Worm (Caenorhabditis elegans): ENCODE measurements around the gene vab-3.
A peak's percentile ranks its signal among the peaks of the same experiment; 100 is the strongest.

vab-3 gene

DNA sequence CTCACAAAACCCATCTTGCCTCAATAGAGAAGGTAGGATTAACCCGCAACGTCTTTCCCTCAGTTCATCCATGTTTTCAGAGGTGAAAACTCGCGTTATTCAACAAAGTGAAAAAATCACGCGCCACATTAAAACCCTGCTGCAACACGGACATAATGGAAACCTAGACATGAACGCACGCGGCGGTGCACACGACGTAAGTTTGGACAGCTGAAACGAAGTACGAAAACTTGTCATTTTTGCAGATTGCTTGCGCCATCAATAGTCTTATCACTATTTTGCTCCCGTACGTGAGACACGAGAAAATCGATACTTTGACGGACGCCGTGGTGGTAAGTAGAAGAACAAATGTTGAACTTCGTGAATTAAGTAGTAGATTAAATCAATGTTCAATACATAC lies 27.7 kb downstream of the vab-3 start:
- TF ChIP-seq hlh-26 (GFP tag; conservative IDR thresholded peaks at IDR 0.05) (no peak), unc-62 (GFP tag; optimal IDR thresholded peaks at IDR 0.05) (no peak), xnd-1 (tag; optimal IDR thresholded peaks at IDR 0.05) (no peak), C06A6.2 (GFP tag; conservative IDR thresholded peaks at IDR 0.05) (no peak), dox-1 (GFP tag; IDR thresholded peaks at IDR 0.05) (0 out of 2 replicates have a peak, but pooled peaks have one; percentile 58), cebp-1 (GFP tag; IDR thresholded peaks at IDR 0.05) (no peak), cebp-1 (tag; optimal IDR thresholded peaks at IDR 0.05) (peak; percentile 0), snpc-4 (GFP tag; optimal IDR thresholded peaks at IDR 0.05) (no peak), snpc-4 (tag; optimal IDR thresholded peaks at IDR 0.05) (no peak), nhr-80 (tag; optimal IDR thresholded peaks at IDR 0.05) (peak; percentile 83), F52B5.7 (tag; optimal IDR thresholded peaks at IDR 0.05) (no peak), Y53G8AR.9 (GFP tag; conservative IDR thresholded peaks at IDR 0.05) (no peak), F55B11.4 (tag; optimal IDR thresholded peaks at IDR 0.05; ENCODE audit: borderline replicate concordance, insufficient read depth) (no peak), repo-1 (tag; optimal IDR thresholded peaks at IDR 0.05) (no peak), ZK185.1 (tag; optimal IDR thresholded peaks at IDR 0.05; ENCODE audit: poor library complexity, severe bottlenecking) (no peak)

DNA sequence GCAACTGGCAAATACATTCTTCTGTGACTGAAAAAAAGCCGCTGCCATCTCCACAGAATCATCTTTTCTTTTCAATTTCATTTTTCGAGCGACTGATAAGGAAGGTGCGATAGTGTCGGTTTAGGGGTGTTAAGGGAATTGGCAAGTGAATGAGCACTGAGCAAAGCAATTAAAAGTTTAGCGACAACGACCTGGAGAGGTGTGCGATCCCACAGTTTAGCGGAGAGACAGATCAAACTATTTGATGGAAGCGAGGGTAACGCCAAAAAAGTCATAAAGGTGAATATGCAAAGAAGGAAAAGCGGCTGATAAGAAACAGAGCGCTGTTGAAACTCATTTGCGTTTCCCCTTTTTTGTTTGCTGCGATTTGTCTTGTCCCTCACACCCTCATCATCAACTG lies 29.3 kb downstream of the vab-3 start, which contains the start of the genes F14F3.5 and slcf-1:
TSS of gene F14F3.5 (minus strand) at position 234 of the 400 bp plus-strand sequence.
TSS of gene slcf-1 (plus strand) at position 302 of the 400 bp plus-strand sequence.
- TF ChIP-seq efl-1 (GFP tag; optimal IDR thresholded peaks at IDR 0.05) = no peak
- TF ChIP-seq ets-4 (GFP tag; optimal IDR thresholded peaks at IDR 0.05) = no peak
- TF ChIP-seq dox-1 (GFP tag; IDR thresholded peaks at IDR 0.05) = peak; percentile 46; the same call in 1 of the 2 replicates
- peak; percentile 88 for TF ChIP-seq nhr-80 (tag; optimal IDR thresholded peaks at IDR 0.05)

DNA sequence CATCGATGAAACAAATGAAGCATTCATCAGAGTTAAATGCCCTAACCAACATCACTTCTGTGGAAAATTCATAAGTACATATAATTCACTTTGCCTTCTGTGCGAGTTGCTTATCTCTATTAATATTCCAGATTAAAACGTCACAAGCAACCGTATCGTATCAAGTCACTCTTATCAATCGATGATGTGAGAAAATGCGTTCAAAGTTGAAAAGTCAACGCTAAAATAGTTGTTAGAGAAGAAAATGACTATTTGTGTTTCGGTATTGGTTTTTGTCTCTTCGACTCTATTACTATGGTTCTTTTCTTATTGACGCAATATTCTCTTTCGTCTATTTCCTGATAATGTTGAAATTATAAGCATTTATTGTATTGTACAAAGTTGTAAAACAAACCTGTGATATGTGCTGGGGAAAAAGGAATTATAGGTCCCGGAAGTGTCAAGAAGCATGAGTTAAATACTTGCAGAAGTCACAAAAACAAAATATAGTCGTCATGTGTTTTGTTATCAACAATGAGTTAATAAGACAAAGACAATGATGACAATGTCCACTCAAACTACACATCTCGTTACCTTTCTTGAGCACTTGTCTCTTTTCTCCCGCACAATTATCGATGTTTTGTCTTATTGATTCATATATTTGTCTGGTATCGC lies 32.6 kb downstream of the vab-3 start:
- no peak for TF ChIP-seq ekl-4 (GFP tag; IDR thresholded peaks at IDR 0.05)
- TF ChIP-seq athp-1 (tag; optimal IDR thresholded peaks at IDR 0.05) = no peak
- no peak for TF ChIP-seq ceh-27 (GFP tag; optimal IDR thresholded peaks at IDR 0.05)
- no peak for TF ChIP-seq F33H1.4 (GFP tag; IDR thresholded peaks at IDR 0.05)
- peak; percentile 53 for TF ChIP-seq nhr-80 (tag; optimal IDR thresholded peaks at IDR 0.05)
- TF ChIP-seq nhr-27 (tag; optimal IDR thresholded peaks at IDR 0.05) = no peak
- no peak for TF ChIP-seq K11D2.4 (GFP tag; IDR thresholded peaks at IDR 0.05)
- peak; percentile 35 for TF ChIP-seq unc-62 (GFP tag; optimal IDR thresholded peaks at IDR 0.05)
- TF ChIP-seq mel-28 (tag; optimal IDR thresholded peaks at IDR 0.05; ENCODE audit: borderline replicate concordance) = no peak
- TF ChIP-seq snpc-4 (GFP tag; optimal IDR thresholded peaks at IDR 0.05) = no peak
- no peak for TF ChIP-seq snpc-4 (tag; optimal IDR thresholded peaks at IDR 0.05)
- TF ChIP-seq ZK185.1 (tag; optimal IDR thresholded peaks at IDR 0.05; ENCODE audit: poor library complexity, severe bottlenecking) = peak; percentile 1
- TF ChIP-seq cebp-1 (GFP tag; IDR thresholded peaks at IDR 0.05) = no peak
- TF ChIP-seq cebp-1 (tag; optimal IDR thresholded peaks at IDR 0.05) = peak; percentile 16

DNA sequence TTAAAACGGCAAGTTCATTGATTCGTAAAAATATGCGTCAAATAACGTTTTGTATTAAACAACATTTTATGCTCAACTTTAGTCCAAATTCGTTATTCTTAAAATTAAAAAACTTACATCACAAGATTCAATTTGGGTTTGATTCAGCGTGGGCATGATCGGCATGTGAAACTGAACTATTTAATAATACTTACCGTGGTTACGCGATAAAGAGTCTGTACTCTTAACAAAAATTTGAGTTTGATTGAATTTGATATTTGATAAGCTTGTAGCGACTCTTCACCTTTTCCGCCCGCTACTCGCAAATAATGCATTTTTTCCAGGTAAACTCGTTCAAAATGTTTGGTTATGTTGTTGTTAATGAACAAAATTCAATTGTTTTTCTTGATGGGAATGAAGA lies 33.8 kb downstream of the vab-3 start, which contains the start of gene glo-3:
TSS of gene glo-3 (plus strand) at position 253 of the 400 bp plus-strand sequence.
- peak; percentile 47 for TF ChIP-seq nhr-80 (tag; optimal IDR thresholded peaks at IDR 0.05)
- no peak for TF ChIP-seq snpc-1.1 (tag; optimal IDR thresholded peaks at IDR 0.05; ENCODE audit: insufficient read depth)

DNA sequence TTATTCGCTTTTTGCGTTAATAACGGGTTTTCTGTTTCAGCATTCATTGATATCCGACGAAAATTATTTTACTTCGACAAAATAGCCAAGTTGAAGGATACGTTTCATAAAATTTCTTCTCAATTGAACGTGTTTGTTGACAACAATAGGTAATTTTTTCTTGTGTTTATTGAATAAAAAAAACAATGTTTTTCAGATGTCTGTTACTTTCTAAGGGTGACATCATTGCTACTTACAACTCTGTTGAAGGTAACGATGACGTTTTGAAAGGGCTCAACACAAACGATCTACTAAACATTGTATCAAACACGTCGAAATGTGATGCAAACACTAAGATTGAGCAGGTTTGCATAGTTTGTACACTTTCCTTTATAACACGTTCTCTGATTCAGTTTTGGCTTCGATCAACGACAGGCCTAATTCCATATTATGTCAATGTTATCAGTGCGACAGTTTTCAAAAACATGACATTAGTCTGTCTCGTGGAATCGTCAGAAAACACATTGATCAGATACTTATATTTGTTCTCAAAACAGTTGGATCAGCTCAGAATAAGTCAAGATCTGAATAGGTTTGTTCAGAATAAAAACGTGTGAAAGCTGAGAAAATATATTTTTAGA lies 35.0 kb downstream of the vab-3 start:
- peak; percentile 62 for TF ChIP-seq nhr-80 (tag; optimal IDR thresholded peaks at IDR 0.05)
- TF ChIP-seq egl-44 (GFP tag; IDR thresholded peaks at IDR 0.05) = no peak

DNA sequence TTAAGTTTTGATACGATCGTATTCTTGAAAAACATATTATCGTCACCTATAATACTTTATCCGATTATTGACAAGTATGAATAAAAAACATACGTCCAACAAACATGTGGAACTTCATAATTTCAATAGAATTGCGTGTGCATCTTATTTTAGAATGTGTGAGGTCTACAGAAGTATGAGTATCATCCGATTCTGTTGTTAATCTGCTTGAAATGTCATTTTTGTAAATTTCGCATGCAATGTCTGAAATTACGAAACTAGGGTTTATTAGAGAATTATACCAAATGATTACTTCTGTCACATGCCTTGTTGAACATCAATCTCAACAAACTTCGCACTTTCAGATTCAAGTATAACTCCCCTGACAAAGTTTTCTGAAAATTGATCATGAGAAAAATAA lies 42.1 kb downstream of the vab-3 start:
- TF ChIP-seq hmg-20 (GFP tag; IDR thresholded peaks at IDR 0.05) = no peak
- TF ChIP-seq B0336.3 (GFP tag; IDR thresholded peaks at IDR 0.05) = no peak
- no peak for TF ChIP-seq C06A6.2 (GFP tag; conservative IDR thresholded peaks at IDR 0.05)
- TF ChIP-seq cebp-2 (GFP tag; IDR thresholded peaks at IDR 0.05) = no peak
- TF ChIP-seq gei-17 (GFP tag; optimal IDR thresholded peaks at IDR 0.05) = no peak
- TF ChIP-seq ceh-58 (GFP tag; IDR thresholded peaks at IDR 0.05) = no peak
- no peak for TF ChIP-seq nhr-90 (tag; optimal IDR thresholded peaks at IDR 0.05)
- no peak for TF ChIP-seq K12H6.12 (tag; optimal IDR thresholded peaks at IDR 0.05)
- TF ChIP-seq mes-4 (tag; optimal IDR thresholded peaks at IDR 0.05) = no peak
- no peak for TF ChIP-seq F39B2.1 (GFP tag; IDR thresholded peaks at IDR 0.05)
- TF ChIP-seq egrh-3 (GFP tag; IDR thresholded peaks at IDR 0.05) = no peak
- TF ChIP-seq let-526 (GFP tag; IDR thresholded peaks at IDR 0.05) = no peak
- TF ChIP-seq pbrm-1 (GFP tag; IDR thresholded peaks at IDR 0.05) = no peak

All from whole organism, young adult.